Fruit fly (Drosophila melanogaster) S2 (cell line): Measurements from ENCODE around the gene CG34179.

Experiments
- CG8478 ChIP-seq: fragments of >200 bp; optimal IDR thresholded peaks from 2 replicates; lab custom pipeline; 2018
- CTCF ChIP-seq, 2 experiments: fragments of >200 bp; optimal IDR thresholded peaks; 2 replicates each; lab custom pipeline; 2018

DNA sequence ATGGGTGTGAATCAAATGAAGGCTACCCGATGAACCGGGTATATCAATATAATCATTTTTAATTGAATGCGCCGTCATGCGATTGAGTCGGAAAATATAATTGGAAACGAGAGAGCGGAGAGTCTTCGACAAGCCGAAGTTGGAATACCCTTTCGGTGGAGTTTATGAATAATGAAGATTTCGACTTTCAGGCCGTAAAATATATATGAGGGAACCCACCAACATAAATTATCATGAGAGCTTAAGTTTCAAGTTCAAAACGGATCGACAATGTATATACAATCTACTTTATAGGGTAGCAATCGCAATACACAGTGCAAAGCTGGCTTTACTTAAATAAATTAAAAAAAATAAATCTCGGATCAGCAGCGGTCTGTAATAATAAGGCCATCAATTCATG lies 16.7 kb downstream of the CG34179 start:
- no peak for TF ChIP-seq CG8478 (lab: Kevin White, UChicago)
- TF ChIP-seq CTCF (optimal IDR thresholded peaks at IDR 0.05; lab: Kevin White, UChicago), result no peak
